Worm (Caenorhabditis elegans) whole organism, L1 larva: ENCODE data around the gene frpr-1.

Experiments used
- C34B4.2 ChIP-seq: sonication (generic microtip); optimal IDR thresholded peaks from 2 replicates; lab custom pipeline; 2017; ENCODE audit warnings: mild to moderate bottlenecking, missing genetic modification characterization, missing compliant biosample characterization
- Y116A8C.19 ChIP-seq: sonication (generic microtip); optimal IDR thresholded peaks from 2 replicates; lab custom pipeline; 2016; ENCODE audit warnings: missing compliant biosample characterization, missing genetic modification characterization, borderline replicate concordance
- aha-1 ChIP-seq: fragments of 150-350 bp; optimal IDR thresholded peaks from 2 replicates; lab custom pipeline; 2014; ENCODE audit warnings: missing biosample characterization, missing genetic modification characterization
- aly-2 ChIP-seq: fragments of 150-350 bp; optimal IDR thresholded peaks from 2 replicates; lab custom pipeline; 2014; ENCODE audit warnings: missing biosample characterization, missing genetic modification characterization
- ama-1 ChIP-seq: fragments of 150-350 bp; optimal IDR thresholded peaks from 2 replicates; lab custom pipeline; 2014
- ceh-8 ChIP-seq: fragments of 200-800 bp; sonication (Bioruptor generic); optimal IDR thresholded peaks from 2 replicates; lab custom pipeline; 2018; ENCODE audit warnings: mild to moderate bottlenecking, missing genetic modification characterization, moderate library complexity, missing compliant biosample characterization
- ceh-82 ChIP-seq, 3 experiments: fragments of 150-350 bp in 1 of 3; sonication (generic microtip) in 2 of 3; optimal IDR thresholded peaks; 2 replicates each; lab custom pipeline; 2014 to 2017; ENCODE audit warnings: missing biosample characterization in 3 of 3, missing genetic modification characterization in 3 of 3
- ceh-90 ChIP-seq: sonication (generic microtip); optimal IDR thresholded peaks from 2 replicates; lab custom pipeline; 2016; ENCODE audit warnings: missing genetic modification characterization, missing compliant biosample characterization
- dpl-1 ChIP-seq, 3 experiments: fragments of 150-350 bp in 2 of 3; sonication (generic microtip) in 1 of 3; optimal IDR thresholded peaks; 2 replicates each; lab custom pipeline; 2014 to 2017; ENCODE audit warnings: missing biosample characterization in 3 of 3, missing genetic modification characterization in 3 of 3, missing genetic modification reagents in 3 of 3
- fkh-10 ChIP-seq: sonication (generic microtip); optimal IDR thresholded peaks from 2 replicates; lab custom pipeline; 2017; ENCODE audit warnings: missing biosample characterization, missing genetic modification reagents, missing genetic modification characterization
- grh-1 ChIP-seq: fragments of 200-800 bp; sonication (Bioruptor generic); IDR thresholded peaks from 2 replicates; pipeline ENCODE4 v1.3.6; 2022; ENCODE audit warnings: missing genetic modification reagents, missing genetic modification characterization, missing compliant biosample characterization
- hlh-17 ChIP-seq: fragments of 200-800 bp; sonication (Bioruptor generic); optimal IDR thresholded peaks from 2 replicates; lab custom pipeline; 2018; ENCODE audit warnings: missing genetic modification characterization, mild to moderate bottlenecking, missing compliant biosample characterization, moderate library complexity, borderline replicate concordance
- hlh-4 ChIP-seq: sonication (generic microtip); optimal IDR thresholded peaks from 2 replicates; lab custom pipeline; 2016; ENCODE audit warnings: mild to moderate bottlenecking, missing genetic modification characterization, missing compliant biosample characterization
- hpl-2 ChIP-seq: fragments of 150-350 bp; optimal IDR thresholded peaks from 2 replicates; lab custom pipeline; 2014; ENCODE audit warnings: missing biosample characterization, missing genetic modification reagents, missing genetic modification characterization
- isw-1 ChIP-seq: fragments of 200-800 bp; sonication (Bioruptor generic); IDR thresholded peaks from 2 replicates; pipeline ENCODE4 v1.3.6; 2022; ENCODE audit warnings: missing genetic modification characterization, missing compliant biosample characterization
- jun-1 ChIP-seq: fragments of 150-350 bp; optimal IDR thresholded peaks from 2 replicates; lab custom pipeline; 2014; ENCODE audit warnings: missing biosample characterization, missing genetic modification reagents, missing genetic modification characterization
- lin-14 ChIP-seq: fragments of 200-800 bp; sonication (Bioruptor generic); optimal IDR thresholded peaks from 2 replicates; lab custom pipeline; 2018; ENCODE audit warnings: mild to moderate bottlenecking, missing genetic modification characterization, moderate library complexity, missing compliant biosample characterization
- lin-35 ChIP-seq, 2 experiments: fragments of 150-350 bp; optimal IDR thresholded peaks; 2 replicates each; lab custom pipeline; 2014; ENCODE audit warnings: missing biosample characterization in 2 of 2, missing genetic modification characterization in 2 of 2, missing genetic modification reagents in 2 of 2
- lir-3 ChIP-seq: sonication (generic microtip); optimal IDR thresholded peaks from 2 replicates; lab custom pipeline; 2016; ENCODE audit warnings: mild to moderate bottlenecking, missing genetic modification characterization, moderate library complexity, missing compliant biosample characterization; ENCODE audit not compliant: poor library complexity
- lsy-2 ChIP-seq, 2 experiments: fragments of 150-350 bp; optimal IDR thresholded peaks; 2 replicates each; lab custom pipeline; 2014; ENCODE audit warnings: missing biosample characterization in 2 of 2, missing genetic modification characterization in 2 of 2
- mab-9 ChIP-seq: fragments of 200-800 bp; sonication (Bioruptor generic); IDR thresholded peaks from 2 replicates; pipeline ENCODE4 v1.3.6; 2022; ENCODE audit warnings: missing genetic modification reagents, missing genetic modification characterization, missing compliant biosample characterization
- mep-1 ChIP-seq: fragments of 150-350 bp; optimal IDR thresholded peaks from 2 replicates; lab custom pipeline; 2014; ENCODE audit warnings: missing biosample characterization, missing genetic modification characterization
- nhr-20 ChIP-seq: sonication (generic microtip); optimal IDR thresholded peaks from 2 replicates; lab custom pipeline; 2016; ENCODE audit warnings: mild to moderate bottlenecking, missing genetic modification characterization, missing compliant biosample characterization
- nhr-71 ChIP-seq: sonication (generic microtip); optimal IDR thresholded peaks from 2 replicates; lab custom pipeline; 2016; ENCODE audit warnings: mild to moderate bottlenecking, missing genetic modification characterization, moderate library complexity, missing compliant biosample characterization
- nhr-90 ChIP-seq: sonication (generic microtip); optimal IDR thresholded peaks from 2 replicates; lab custom pipeline; 2016; ENCODE audit warnings: mild to moderate bottlenecking, missing genetic modification characterization, missing compliant biosample characterization; ENCODE audit not compliant: poor library complexity
- pqm-1 ChIP-seq: sonication (generic microtip); optimal IDR thresholded peaks from 3 replicates; lab custom pipeline; 2017; ENCODE audit warnings: missing biosample characterization, missing genetic modification characterization
- rnt-1 ChIP-seq: sonication (generic microtip); optimal IDR thresholded peaks from 2 replicates; lab custom pipeline; 2016; ENCODE audit warnings: mild to moderate bottlenecking, missing genetic modification characterization, moderate library complexity, missing compliant biosample characterization
- snu-23 ChIP-seq: sonication (generic microtip); optimal IDR thresholded peaks from 2 replicates; lab custom pipeline; 2016; ENCODE audit warnings: missing genetic modification characterization, missing compliant biosample characterization
- sptf-1 ChIP-seq: fragments of 150-350 bp; optimal IDR thresholded peaks from 2 replicates; lab custom pipeline; 2014; ENCODE audit warnings: missing biosample characterization, missing genetic modification characterization
- sup-37 ChIP-seq: fragments of 200-800 bp; sonication (Bioruptor generic); optimal IDR thresholded peaks from 2 replicates; lab custom pipeline; 2018; ENCODE audit warnings: mild to moderate bottlenecking, missing genetic modification characterization, missing compliant biosample characterization
- tlp-1 ChIP-seq: fragments of 150-350 bp; optimal IDR thresholded peaks from 2 replicates; lab custom pipeline; 2014; ENCODE audit warnings: missing biosample characterization, missing genetic modification characterization
- unc-86 ChIP-seq: sonication (generic microtip); optimal IDR thresholded peaks from 2 replicates; lab custom pipeline; 2016; ENCODE audit warnings: missing genetic modification characterization, missing compliant biosample characterization
- vab-15 ChIP-seq: sonication (generic microtip); optimal IDR thresholded peaks from 2 replicates; lab custom pipeline; 2017; ENCODE audit warnings: missing genotype, mild to moderate bottlenecking, missing genetic modification characterization, missing compliant biosample characterization
- xbp-1 ChIP-seq: sonication (generic microtip); optimal IDR thresholded peaks from 2 replicates; lab custom pipeline; 2016; ENCODE audit warnings: missing genetic modification characterization, missing compliant biosample characterization
- zag-1 ChIP-seq: fragments of 150-350 bp; optimal IDR thresholded peaks from 2 replicates; lab custom pipeline; 2014; ENCODE audit warnings: missing biosample characterization, missing genetic modification characterization

The frpr-1 gene

ce11 chrX:8109531-8109930, 19.9 kb downstream of the frpr-1 start (continued):
- TF ChIP-seq ama-1 (lab: Kevin White, UChicago) (no peak), C34B4.2 (tag; lab: Kevin White, UChicago) (no peak), lsy-2 (tag; optimal IDR thresholded peaks at IDR 0.05; lab: Kevin White, UChicago) (peak; percentile 21 to 44), dpl-1 (GFP tag; optimal IDR thresholded peaks at IDR 0.05; lab: Kevin White, UChicago) (peak in 1 of 3 experiments; percentile 47), pqm-1 (tag; lab: Kevin White, UChicago) (no peak), mep-1 (tag; lab: Kevin White, UChicago) (peak; percentile 70), zag-1 (tag; lab: Kevin White, UChicago) (no peak), grh-1 (GFP tag; lab: Robert Waterston, UW) (no peak), Y116A8C.19 (tag; lab: Kevin White, UChicago) (no peak), lin-14 (GFP tag; lab: Kevin White, UChicago) (peak; percentile 52), rnt-1 (tag; lab: Kevin White, UChicago) (peak; percentile 58), tlp-1 (tag; lab: Kevin White, UChicago) (no peak), hpl-2 (no peak), vab-15 (tag; lab: Kevin White, UChicago) (no peak), aha-1 (tag; lab: Kevin White, UChicago) (no peak), unc-86 (tag; lab: Kevin White, UChicago) (no peak), nhr-20 (tag; lab: Kevin White, UChicago) (peak; percentile 27), lin-35 (GFP tag; optimal IDR thresholded peaks at IDR 0.05; lab: Kevin White, UChicago) (peak in 1 of 2 experiments; percentile 27), ceh-8 (GFP tag; lab: Kevin White, UChicago) (no peak), fkh-10 (no peak), jun-1 (tag; lab: Kevin White, UChicago) (no peak), aly-2 (tag; lab: Kevin White, UChicago) (no peak), nhr-90 (tag; lab: Kevin White, UChicago) (peak; percentile 8), sptf-1 (tag; lab: Kevin White, UChicago) (no peak), xbp-1 (tag; lab: Kevin White, UChicago) (peak; percentile 16), lir-3 (tag; lab: Kevin White, UChicago) (no peak), isw-1 (GFP tag; lab: Robert Waterston, UW) (no peak; the same call in 1 of the 2 replicates)

DNA sequence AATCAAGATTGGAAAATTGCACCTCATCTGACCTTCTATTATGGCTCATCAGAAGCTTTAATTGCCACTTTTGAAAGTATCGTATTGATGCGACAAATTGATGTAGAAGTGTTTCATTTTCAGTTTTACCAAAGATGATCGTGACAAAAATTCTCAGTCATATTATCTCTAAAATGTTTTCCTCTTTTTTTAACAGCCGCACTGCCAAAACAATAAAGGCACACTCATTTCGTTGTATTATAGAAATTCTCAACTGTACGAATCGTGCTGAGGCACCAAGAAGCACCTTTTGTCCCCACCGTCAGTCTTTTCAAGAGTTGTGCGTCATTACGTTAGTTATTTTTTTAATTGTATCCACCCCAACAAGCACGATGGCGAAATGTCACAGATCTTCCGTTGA, 21.5 kb downstream of the frpr-1 start, which contains the start of gene K07E3.9:
TSS of gene K07E3.9 (plus strand) at position 301 of the 400 bp plus-strand sequence.
- TF ChIP-seq ceh-90 (tag; lab: Kevin White, UChicago) (no peak), nhr-90 (tag; lab: Kevin White, UChicago) (no peak), hlh-17 (GFP tag; lab: Kevin White, UChicago) (no peak), sup-37 (GFP tag; lab: Kevin White, UChicago) (no peak), mab-9 (GFP tag; lab: Robert Waterston, UW) (no peak), aly-2 (tag; lab: Kevin White, UChicago) (no peak), hlh-4 (tag; lab: Kevin White, UChicago) (no peak), xbp-1 (tag; lab: Kevin White, UChicago) (no peak)

ce11 chrX:8103899-8104298, 25.5 kb downstream of the frpr-1 start, which contains the start of gene K07E3.2:
Gene K07E3.2, plus strand, starts transcription at chrX:8104298.
- TF ChIP-seq nhr-90 (tag; lab: Kevin White, UChicago) (peak; percentile 35), snu-23 (peak; percentile 47), xbp-1 (tag; lab: Kevin White, UChicago) (peak; percentile 11), mab-9 (GFP tag; lab: Robert Waterston, UW) (no peak), pqm-1 (tag; lab: Kevin White, UChicago) (no peak), nhr-71 (tag; lab: Kevin White, UChicago) (peak; percentile 17), ceh-82 (tag; optimal IDR thresholded peaks at IDR 0.05; lab: Kevin White, UChicago) (peak in 1 of 3 experiments; percentile 20)
